Fruit fly (Drosophila melanogaster) whole organism, embryonic: ENCODE measurements around the gene CG6791.

Experiments used
- Abd-B ChIP-seq: fragments of 200-800 bp; sonication (Bioruptor generic); optimal IDR thresholded peaks from 2 replicates; lab custom pipeline; 2018; ENCODE audit warnings: missing biosample characterization, mild to moderate bottlenecking, missing genetic modification characterization, moderate library complexity
- Adf1 ChIP-seq: fragments of 200-800 bp; sonication (Bioruptor generic); IDR thresholded peaks from 2 replicates; pipeline ENCODE4 v1.3.6; 2022; ENCODE audit warnings: missing biosample characterization, missing genetic modification characterization
- Atf-2 ChIP-seq: fragments of 200-800 bp; sonication (Bioruptor generic); optimal IDR thresholded peaks from 2 replicates; lab custom pipeline; 2016; ENCODE audit warnings: missing biosample characterization, missing genetic modification characterization
- B-H2 ChIP-seq: fragments of 200-800 bp; sonication (Bioruptor generic); optimal IDR thresholded peaks from 2 replicates; lab custom pipeline; 2018; ENCODE audit warnings: missing biosample characterization, mild to moderate bottlenecking, missing genetic modification characterization
- Bteb2 ChIP-seq: fragments of 200-800 bp; sonication (Bioruptor generic); optimal IDR thresholded peaks from 2 replicates; lab custom pipeline; 2016; ENCODE audit warnings: missing biosample characterization, missing genetic modification characterization
- CG10366 ChIP-seq: fragments of 200-800 bp; sonication (Bioruptor generic); IDR thresholded peaks from 2 replicates; pipeline ENCODE4 v1.3.6; 2022; ENCODE audit warnings: missing biosample characterization, missing genetic modification characterization
- CG15073 ChIP-seq: fragments of 200-800 bp; sonication (Bioruptor generic); optimal IDR thresholded peaks from 2 replicates; lab custom pipeline; 2016; ENCODE audit warnings: missing biosample characterization, missing genetic modification characterization
- CG15601 ChIP-seq: fragments of 200-800 bp; sonication (Bioruptor generic); optimal IDR thresholded peaks from 3 replicates; lab custom pipeline; 2019; ENCODE audit warnings: missing biosample characterization, mild to moderate bottlenecking, missing genetic modification characterization, moderate library complexity
- CG1647 ChIP-seq: fragments of 200-800 bp; sonication (Bioruptor generic); optimal IDR thresholded peaks from 3 replicates; lab custom pipeline; 2016; ENCODE audit warnings: missing biosample characterization, missing genetic modification characterization
- CG32767 ChIP-seq: fragments of 200-800 bp; sonication (Bioruptor generic); IDR thresholded peaks from 2 replicates; pipeline ENCODE4 v1.3.6; 2022; ENCODE audit warnings: missing biosample characterization, missing genetic modification characterization
- CG6272 ChIP-seq: fragments of 200-800 bp; sonication (Bioruptor generic); IDR thresholded peaks from 2 replicates; pipeline ENCODE4 v1.3.6; 2022; ENCODE audit warnings: missing biosample characterization, missing genetic modification characterization
- CG7271 ChIP-seq: fragments of 200-800 bp; sonication (Bioruptor generic); optimal IDR thresholded peaks from 2 replicates; lab custom pipeline; 2018; ENCODE audit warnings: missing biosample characterization, mild to moderate bottlenecking, missing genetic modification characterization, moderate library complexity
- CG7357 ChIP-seq: fragments of 200-800 bp; sonication (Bioruptor generic); IDR thresholded peaks from 3 replicates; pipeline ENCODE4 v1.3.6; 2022; ENCODE audit warnings: missing biosample characterization, missing genetic modification characterization
- CG9609 ChIP-seq: fragments of 200-800 bp; sonication (Bioruptor generic); optimal IDR thresholded peaks from 3 replicates; lab custom pipeline; 2016; ENCODE audit warnings: missing biosample characterization, missing genetic modification characterization
- CG9876 ChIP-seq: fragments of 200-800 bp; sonication (Bioruptor generic); optimal IDR thresholded peaks from 2 replicates; lab custom pipeline; 2016; ENCODE audit warnings: missing biosample characterization, missing genetic modification characterization
- Dll ChIP-seq: fragments of 200-800 bp; sonication (Bioruptor generic); IDR thresholded peaks from 4 replicates; pipeline ENCODE4 v1.3.6; 2022; ENCODE audit warnings: missing biosample characterization, missing genetic modification characterization; ENCODE audit not compliant: partially characterized antibody
- Dp ChIP-seq: fragments of 200-800 bp; sonication (Bioruptor generic); optimal IDR thresholded peaks from 2 replicates; lab custom pipeline; 2018; ENCODE audit warnings: missing biosample characterization, mild to moderate bottlenecking, missing genetic modification characterization, moderate library complexity
- GATAe ChIP-seq: fragments of 200-800 bp; sonication (Bioruptor generic); conservative IDR thresholded peaks from 2 replicates; pipeline ENCODE4 v1.3.6; 2022; ENCODE audit warnings: missing biosample characterization, missing genetic modification characterization
- HHEX ChIP-seq: fragments of 200-800 bp; sonication (Bioruptor generic); optimal IDR thresholded peaks from 3 replicates; lab custom pipeline; 2017; ENCODE audit warnings: missing biosample characterization, mild to moderate bottlenecking, missing genetic modification characterization, missing genetic modification reagents
- HmgD ChIP-seq: fragments of 200-800 bp; sonication (Bioruptor generic); optimal IDR thresholded peaks from 3 replicates; lab custom pipeline; 2016; ENCODE audit warnings: missing biosample characterization, missing genetic modification characterization
- Lhr ChIP-seq: fragments of 200-800 bp; sonication (Bioruptor generic); optimal IDR thresholded peaks from 3 replicates; lab custom pipeline; 2017; ENCODE audit warnings: mild to moderate bottlenecking, missing biosample characterization, missing genetic modification reagents, missing genetic modification characterization
- MBD-R2 ChIP-seq: fragments of 200-800 bp; sonication (Bioruptor generic); IDR thresholded peaks from 2 replicates; pipeline ENCODE4 v1.3.6; 2022; ENCODE audit warnings: missing biosample characterization, missing genetic modification characterization
- MTF-1 ChIP-seq: fragments of 200-800 bp; sonication (Bioruptor generic); optimal IDR thresholded peaks from 2 replicates; lab custom pipeline; 2018; ENCODE audit warnings: missing biosample characterization, mild to moderate bottlenecking, missing genetic modification characterization, borderline replicate concordance
- Nf-YB ChIP-seq: fragments of 200-800 bp; sonication (Bioruptor generic); optimal IDR thresholded peaks from 3 replicates; lab custom pipeline; 2019; ENCODE audit warnings: missing biosample characterization, mild to moderate bottlenecking, missing genetic modification characterization, moderate library complexity
- Ptx1 ChIP-seq: fragments of 200-800 bp; sonication (Bioruptor generic); IDR thresholded peaks from 2 replicates; pipeline ENCODE4 v1.3.6; 2022; ENCODE audit warnings: missing biosample characterization, missing genetic modification characterization
- Sox102F ChIP-seq: fragments of 200-800 bp; sonication (Bioruptor generic); optimal IDR thresholded peaks from 2 replicates; lab custom pipeline; 2018; ENCODE audit warnings: missing biosample characterization, mild to moderate bottlenecking, missing genetic modification characterization, moderate library complexity
- Sry-β ChIP-seq: fragments of 200-800 bp; sonication (Bioruptor generic); optimal IDR thresholded peaks from 2 replicates; lab custom pipeline; 2018; ENCODE audit warnings: missing biosample characterization, mild to moderate bottlenecking, missing genetic modification characterization, moderate library complexity
- Stat92E ChIP-seq, 3 experiments: fragments of >200 bp in 2 of 3; fragments of 200-800 bp in 1 of 3; sonication (Bioruptor generic) in 1 of 3; optimal IDR thresholded peaks; 2 replicates each; lab custom pipeline; 2017 to 2019; ENCODE audit warnings: missing biosample characterization in 3 of 3, missing genetic modification characterization in 3 of 3, mild to moderate bottlenecking in 1 of 3, moderate library complexity in 1 of 3
- Tbp ChIP-seq: fragments of >200 bp; optimal IDR thresholded peaks from 2 replicates; lab custom pipeline; 2018; ENCODE audit warnings: missing biosample characterization, missing genetic modification characterization
- bbx ChIP-seq: fragments of 200-800 bp; sonication (Bioruptor generic); IDR thresholded peaks from 2 replicates; pipeline ENCODE4 v1.3.6; 2022; ENCODE audit warnings: missing biosample characterization, missing genetic modification characterization; ENCODE audit not compliant: partially characterized antibody
- br ChIP-seq: fragments of >200 bp; optimal IDR thresholded peaks from 2 replicates; lab custom pipeline; 2017
- cad ChIP-seq: fragments of >200 bp; optimal IDR thresholded peaks from 2 replicates; lab custom pipeline; 2017; ENCODE audit warnings: missing biosample characterization, missing genetic modification characterization
- chn ChIP-seq: fragments of 200-800 bp; sonication (Bioruptor generic); optimal IDR thresholded peaks from 2 replicates; lab custom pipeline; 2016; ENCODE audit warnings: missing biosample characterization, missing genetic modification characterization
- crol ChIP-seq: fragments of 200-800 bp; sonication (Bioruptor generic); IDR thresholded peaks from 2 replicates; pipeline ENCODE4 v1.3.6; 2022; ENCODE audit warnings: missing biosample characterization, missing genetic modification characterization
- dati ChIP-seq: fragments of 200-800 bp; sonication (Bioruptor generic); IDR thresholded peaks from 2 replicates; pipeline ENCODE4 v1.3.6; 2022; ENCODE audit warnings: missing biosample characterization, missing genetic modification characterization
- fd102C ChIP-seq: fragments of 200-800 bp; sonication (Bioruptor generic); optimal IDR thresholded peaks from 2 replicates; lab custom pipeline; 2018; ENCODE audit warnings: missing biosample characterization, mild to moderate bottlenecking, missing genetic modification characterization, moderate library complexity
- fd96Cb ChIP-seq: fragments of 200-800 bp; sonication (Bioruptor generic); optimal IDR thresholded peaks from 2 replicates; lab custom pipeline; 2018; ENCODE audit warnings: missing biosample characterization, mild to moderate bottlenecking, missing genetic modification characterization, moderate library complexity
- gce ChIP-seq: fragments of 200-800 bp; sonication (Bioruptor generic); IDR thresholded peaks from 3 replicates; pipeline ENCODE4 v1.3.6; 2022; ENCODE audit warnings: missing biosample characterization, missing genetic modification characterization
- gfzf ChIP-seq: fragments of 200-800 bp; sonication (Bioruptor generic); optimal IDR thresholded peaks from 2 replicates; lab custom pipeline; 2016; ENCODE audit warnings: missing biosample characterization, mild to moderate bottlenecking, missing genetic modification characterization, moderate library complexity
- jumu ChIP-seq: fragments of 200-800 bp; sonication (Bioruptor generic); optimal IDR thresholded peaks from 3 replicates; lab custom pipeline; 2016; ENCODE audit warnings: missing biosample characterization, missing genetic modification characterization
- lola ChIP-seq, 3 experiments: fragments of >200 bp in 2 of 3; fragments of 200-800 bp in 1 of 3; sonication (Bioruptor generic) in 1 of 3; optimal IDR thresholded peaks; 2 replicates each; lab custom pipeline; 2017 to 2019; ENCODE audit warnings: missing biosample characterization in 3 of 3, missing genetic modification characterization in 3 of 3, mild to moderate bottlenecking in 1 of 3, moderate library complexity in 1 of 3
- luna ChIP-seq: fragments of 200-800 bp; sonication (Bioruptor generic); optimal IDR thresholded peaks from 2 replicates; lab custom pipeline; 2016; ENCODE audit warnings: missing biosample characterization, missing genetic modification characterization
- nom ChIP-seq: fragments of 200-800 bp; sonication (Bioruptor generic); optimal IDR thresholded peaks from 2 replicates; lab custom pipeline; 2017; ENCODE audit warnings: missing biosample characterization, missing genetic modification characterization, mild to moderate bottlenecking, moderate library complexity, missing genetic modification reagents
- row ChIP-seq: fragments of 200-800 bp; sonication (Bioruptor generic); IDR thresholded peaks from 3 replicates; pipeline ENCODE4 v1.3.6; 2022; ENCODE audit warnings: missing biosample characterization, missing genetic modification characterization
- sc ChIP-seq, 3 experiments: fragments of >200 bp in 2 of 3; fragments of 200-800 bp in 1 of 3; sonication (Bioruptor generic) in 1 of 3; optimal IDR thresholded peaks; 2 replicates in 2 of 3; 3 replicates in 1 of 3; lab custom pipeline; 2017; ENCODE audit warnings: mild to moderate bottlenecking in 1 of 3, missing biosample characterization in 1 of 3, missing genetic modification characterization in 1 of 3, missing genetic modification reagents in 1 of 3
- sna ChIP-seq: fragments of 200-800 bp; sonication (Bioruptor generic); IDR thresholded peaks from 2 replicates; pipeline ENCODE4 v1.3.6; 2022; ENCODE audit warnings: missing biosample characterization, missing genetic modification characterization; ENCODE audit not compliant: partially characterized antibody
- trem ChIP-seq: fragments of 200-800 bp; optimal IDR thresholded peaks from 3 replicates; lab custom pipeline; 2019; ENCODE audit warnings: missing biosample characterization, mild to moderate bottlenecking, missing genetic modification characterization, moderate library complexity
- usp ChIP-seq: fragments of >200 bp; optimal IDR thresholded peaks from 2 replicates; lab custom pipeline; 2017; ENCODE audit warnings: missing biosample characterization, missing genetic modification characterization
- vnd ChIP-seq: fragments of 200-800 bp; sonication (Bioruptor generic); IDR thresholded peaks from 3 replicates; pipeline ENCODE4 v1.3.6; 2022; ENCODE audit warnings: missing biosample characterization, missing genetic modification characterization; ENCODE audit not compliant: partially characterized antibody

The CG6791 gene

DNA sequence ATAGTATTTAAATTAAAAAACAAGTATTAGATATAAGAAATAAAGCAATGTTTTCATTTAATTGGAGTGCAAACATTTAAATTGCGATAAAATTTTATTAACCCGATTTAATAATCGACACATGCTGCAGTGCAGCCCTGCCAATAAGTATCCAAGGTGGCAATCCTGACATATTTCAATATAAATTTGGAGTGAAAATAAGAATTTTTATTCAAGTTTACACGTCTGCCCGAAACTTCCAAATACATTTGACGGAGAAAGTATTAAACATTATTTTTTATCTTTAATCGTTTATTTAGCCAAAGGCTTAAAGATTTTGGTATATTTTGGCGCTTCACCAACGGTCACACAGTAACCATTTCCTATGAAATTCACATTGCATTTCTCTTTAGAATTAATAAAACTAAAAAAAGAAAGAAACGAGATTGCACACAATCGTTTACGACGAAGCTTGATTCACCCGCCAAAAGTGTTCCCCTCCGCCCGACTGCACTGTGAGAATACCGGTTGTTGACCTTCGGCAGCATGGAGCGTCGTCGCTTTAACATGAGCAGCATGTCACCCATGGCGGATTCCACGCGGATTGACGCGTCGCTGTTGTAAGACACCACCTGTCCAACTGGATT, 38.6 kb upstream of the CG6791 start, which contains the start of gene CG14712 (continued):
- TF ChIP-seq Dll (GFP tag; lab: Robert Waterston, UW) (peak; percentile 73), vnd (GFP tag; lab: Robert Waterston, UW) (0 out of 3 replicates have a peak, but pooled peaks have one; percentile 34), CG7357 (GFP tag; lab: Robert Waterston, UW) (no peak), Bteb2 (GFP tag; lab: Kevin White, UChicago) (no peak), gfzf (peak; percentile 83), bbx (GFP tag; lab: Robert Waterston, UW) (peak; percentile 64), CG32767 (GFP tag; lab: Robert Waterston, UW) (no peak), Sox102F (GFP tag; lab: Kevin White, UChicago) (no peak), usp (GFP tag; lab: Kevin White, UChicago) (no peak), MBD-R2 (GFP tag; lab: Robert Waterston, UW) (peak; percentile 68), Atf-2 (no peak), fd96Cb (tag; lab: Kevin White, UChicago) (no peak), CG15601 (tag; lab: Kevin White, UChicago) (no peak), br (lab: Kevin White, UChicago) (no peak), trem (peak; percentile 89), dati (GFP tag; lab: Robert Waterston, UW) (no peak), luna (GFP tag; lab: Kevin White, UChicago) (no peak), Stat92E (GFP tag; optimal IDR thresholded peaks at IDR 0.05; lab: Kevin White, UChicago) (peak in 1 of 3 experiments; percentile 88), GATAe (GFP tag; lab: Robert Waterston, UW) (no peak), CG1647 (no peak), Ptx1 (GFP tag; lab: Robert Waterston, UW) (no peak), Dp (peak; percentile 97), B-H2 (GFP tag; lab: Kevin White, UChicago) (peak; percentile 48), chn (GFP tag; lab: Kevin White, UChicago) (no peak), fd102C (GFP tag; lab: Kevin White, UChicago) (no peak), HmgD (no peak), crol (GFP tag; lab: Robert Waterston, UW) (no peak), CG9609 (GFP tag; lab: Kevin White, UChicago) (no peak), CG9876 (GFP tag; lab: Kevin White, UChicago) (no peak), CG15073 (GFP tag; lab: Kevin White, UChicago) (no peak), CG7271 (no peak), Tbp (GFP tag; lab: Kevin White, UChicago) (no peak), Sry-β (no peak), row (GFP tag; lab: Robert Waterston, UW) (peak; percentile 51; the same call in 2 of the 3 replicates), Lhr (GFP tag; lab: Kevin White, UChicago) (peak; percentile 56), cad (GFP tag; lab: Kevin White, UChicago) (no peak), sna (GFP tag; lab: Robert Waterston, UW) (peak; percentile 67), lola (GFP tag; optimal IDR thresholded peaks at IDR 0.05; lab: Kevin White, UChicago) (peak in 1 of 3 experiments; percentile 15), nom (no peak), Nf-YB (no peak), Adf1 (GFP tag; lab: Robert Waterston, UW) (0 out of 2 replicates have a peak, but pooled peaks have one; percentile 15), gce (no peak), Abd-B (no peak), sc (optimal IDR thresholded peaks at IDR 0.05; lab: Kevin White, UChicago) (no peak), sc (GFP tag; optimal IDR thresholded peaks at IDR 0.05; lab: Kevin White, UChicago) (no peak), HHEX (no peak), CG6272 (GFP tag; lab: Robert Waterston, UW) (no peak), jumu (no peak), MTF-1 (GFP tag; lab: Kevin White, UChicago) (no peak), CG10366 (no peak)
